Fruit fly (Drosophila melanogaster) whole organism, embryonic: ENCODE data around the gene CG10621.
A peak's percentile ranks its signal among the peaks of the same experiment; 100 is the strongest.

ENCODE experiments used
- Awh ChIP-seq: fragments of 200-800 bp; sonication (Bioruptor generic); IDR thresholded peaks from 2 replicates; pipeline ENCODE4, ENCODE4 v1.3.6; 2022; ENCODE audit warnings: missing biosample characterization, missing genetic modification characterization
- CG10321 ChIP-seq: fragments of 200-800 bp; sonication (Bioruptor generic); IDR thresholded peaks from 2 replicates; pipeline ENCODE4 v1.3.6; 2022; ENCODE audit warnings: missing biosample characterization, missing genetic modification characterization
- CG11504 ChIP-seq: fragments of 200-800 bp; sonication (Bioruptor generic); optimal IDR thresholded peaks from 3 replicates; lab custom pipeline; 2019; ENCODE audit warnings: missing biosample characterization, mild to moderate bottlenecking, missing genetic modification characterization, moderate library complexity
- CG11560 ChIP-seq: fragments of 200-800 bp; sonication (Bioruptor generic); IDR thresholded peaks from 3 replicates; pipeline ENCODE4 v1.3.6; 2022; ENCODE audit warnings: missing biosample characterization, missing genetic modification characterization
- CG12391 ChIP-seq: fragments of 200-800 bp; sonication (Bioruptor generic); optimal IDR thresholded peaks from 3 replicates; lab custom pipeline; 2018; ENCODE audit warnings: missing biosample characterization, mild to moderate bottlenecking, missing genetic modification characterization, moderate library complexity
- CG13296 ChIP-seq: fragments of 200-800 bp; sonication (Bioruptor generic); optimal IDR thresholded peaks from 3 replicates; lab custom pipeline; 2018; ENCODE audit warnings: missing biosample characterization, mild to moderate bottlenecking, missing genetic modification characterization
- CG14710 ChIP-seq: fragments of 200-800 bp; sonication (Bioruptor generic); optimal IDR thresholded peaks from 3 replicates; lab custom pipeline; 2019; ENCODE audit warnings: missing biosample characterization, mild to moderate bottlenecking, missing genetic modification characterization, moderate library complexity
- CG15269 ChIP-seq: fragments of 200-800 bp; sonication (Bioruptor generic); optimal IDR thresholded peaks from 2 replicates; lab custom pipeline; 2018; ENCODE audit warnings: missing biosample characterization, mild to moderate bottlenecking, missing genetic modification characterization, moderate library complexity
- CG15601 ChIP-seq: fragments of 200-800 bp; sonication (Bioruptor generic); optimal IDR thresholded peaks from 3 replicates; lab custom pipeline; 2019; ENCODE audit warnings: missing biosample characterization, mild to moderate bottlenecking, missing genetic modification characterization, moderate library complexity
- CG15696 ChIP-seq: fragments of 200-800 bp; sonication (Bioruptor generic); optimal IDR thresholded peaks from 2 replicates; lab custom pipeline; 2019; ENCODE audit warnings: missing biosample characterization, mild to moderate bottlenecking, missing genetic modification characterization, moderate library complexity
- CG2889 ChIP-seq: fragments of 200-800 bp; sonication (Bioruptor generic); IDR thresholded peaks from 3 replicates; pipeline ENCODE4 v1.3.6; 2022; ENCODE audit warnings: missing biosample characterization, missing genetic modification characterization
- CG3847 ChIP-seq: fragments of 200-800 bp; sonication (Bioruptor generic); IDR thresholded peaks from 2 replicates; pipeline ENCODE4 v1.3.6; 2022; ENCODE audit warnings: missing biosample characterization, missing genetic modification characterization
- CG4328 ChIP-seq: fragments of 200-800 bp; sonication (Bioruptor generic); optimal IDR thresholded peaks from 3 replicates; lab custom pipeline; 2017; ENCODE audit warnings: missing biosample characterization, missing genetic modification reagents, missing genetic modification characterization
- CG6254 ChIP-seq: fragments of 200-800 bp; sonication (Bioruptor generic); optimal IDR thresholded peaks from 3 replicates; lab custom pipeline; 2017; ENCODE audit warnings: mild to moderate bottlenecking, missing biosample characterization, missing genetic modification reagents, missing genetic modification characterization
- CG7786 ChIP-seq: fragments of 200-800 bp; sonication (Bioruptor generic); optimal IDR thresholded peaks from 2 replicates; lab custom pipeline; 2016; ENCODE audit warnings: missing biosample characterization, missing genetic modification characterization
- CG7839 ChIP-seq: fragments of 200-800 bp; sonication (Bioruptor generic); optimal IDR thresholded peaks from 3 replicates; lab custom pipeline; 2018; ENCODE audit warnings: missing biosample characterization, mild to moderate bottlenecking, missing genetic modification characterization, moderate library complexity
- CG8281 ChIP-seq: fragments of 200-800 bp; sonication (Bioruptor generic); optimal IDR thresholded peaks from 2 replicates; lab custom pipeline; 2018; ENCODE audit warnings: missing biosample characterization, mild to moderate bottlenecking, missing genetic modification characterization, moderate library complexity
- CG8388 ChIP-seq: fragments of 200-800 bp; sonication (Bioruptor generic); optimal IDR thresholded peaks from 2 replicates; lab custom pipeline; 2019; ENCODE audit warnings: missing biosample characterization, mild to moderate bottlenecking, missing genetic modification characterization, moderate library complexity
- CG9215 ChIP-seq: fragments of 200-800 bp; sonication (Bioruptor generic); IDR thresholded peaks from 2 replicates; pipeline ENCODE4 v1.3.6; 2022; ENCODE audit warnings: missing biosample characterization, missing genetic modification characterization
- CG9609 ChIP-seq: fragments of 200-800 bp; sonication (Bioruptor generic); optimal IDR thresholded peaks from 3 replicates; lab custom pipeline; 2016; ENCODE audit warnings: missing biosample characterization, missing genetic modification characterization
- CG9876 ChIP-seq: fragments of 200-800 bp; sonication (Bioruptor generic); optimal IDR thresholded peaks from 2 replicates; lab custom pipeline; 2016; ENCODE audit warnings: missing biosample characterization, missing genetic modification characterization
- CkIIα-i1 ChIP-seq: fragments of 200-800 bp; sonication (Bioruptor generic); IDR thresholded peaks from 2 replicates; pipeline ENCODE4 v1.3.6; 2022; ENCODE audit warnings: missing biosample characterization, missing genetic modification characterization
- D19A ChIP-seq: fragments of 200-800 bp; optimal IDR thresholded peaks from 3 replicates; lab custom pipeline; 2019; ENCODE audit warnings: missing biosample characterization, mild to moderate bottlenecking, missing genetic modification characterization, moderate library complexity
- E2f2 ChIP-seq: fragments of 200-800 bp; sonication (Bioruptor generic); IDR thresholded peaks from 2 replicates; pipeline ENCODE4 v1.3.6; 2022; ENCODE audit warnings: missing biosample characterization, missing genetic modification characterization
- Eip74EF ChIP-seq, 2 experiments: fragments of 200-800 bp in 1 of 2; fragments of >200 bp in 1 of 2; sonication (Bioruptor generic) in 1 of 2; optimal IDR thresholded peaks; 2 replicates each; lab custom pipeline; 2017 to 2019; ENCODE audit warnings: missing biosample characterization in 2 of 2, missing genetic modification characterization in 2 of 2, mild to moderate bottlenecking in 1 of 2, moderate library complexity in 1 of 2
- HLH3B ChIP-seq: fragments of 200-800 bp; sonication (Bioruptor generic); IDR thresholded peaks from 2 replicates; pipeline ENCODE4 v1.3.6; 2022; ENCODE audit warnings: missing biosample characterization, missing genetic modification characterization
- NFAT ChIP-seq: fragments of 200-800 bp; sonication (Bioruptor generic); IDR thresholded peaks from 2 replicates; pipeline ENCODE4 v1.3.6; 2022; ENCODE audit warnings: missing biosample characterization, missing genetic modification characterization
- Oli ChIP-seq: fragments of 200-800 bp; sonication (Bioruptor generic); optimal IDR thresholded peaks from 2 replicates; lab custom pipeline; 2018; ENCODE audit warnings: missing biosample characterization, mild to moderate bottlenecking, missing genetic modification characterization, moderate library complexity
- ap ChIP-seq: fragments of 200-800 bp; sonication (Bioruptor generic); IDR thresholded peaks from 2 replicates; pipeline ENCODE4 v1.3.6; 2022; ENCODE audit warnings: missing biosample characterization, missing genetic modification characterization
- ase ChIP-seq: fragments of 200-800 bp; sonication (Bioruptor generic); IDR thresholded peaks from 3 replicates; pipeline ENCODE4 v1.3.6; 2022; ENCODE audit warnings: missing biosample characterization, missing genetic modification characterization
- chm ChIP-seq: fragments of 200-800 bp; sonication (Bioruptor generic); IDR thresholded peaks from 2 replicates; pipeline ENCODE4 v1.3.6; 2022; ENCODE audit warnings: missing biosample characterization, missing genetic modification characterization
- corto ChIP-seq: fragments of 200-800 bp; sonication (Bioruptor generic); optimal IDR thresholded peaks from 2 replicates; lab custom pipeline; 2016; ENCODE audit warnings: missing biosample characterization, mild to moderate bottlenecking, missing genetic modification characterization, moderate library complexity
- dmrt11E ChIP-seq: fragments of 200-800 bp; sonication (Bioruptor generic); optimal IDR thresholded peaks from 3 replicates; lab custom pipeline; 2018; ENCODE audit warnings: missing biosample characterization, mild to moderate bottlenecking, missing genetic modification characterization, moderate library complexity
- dysf ChIP-seq: fragments of 200-800 bp; sonication (Bioruptor generic); IDR thresholded peaks from 3 replicates; pipeline ENCODE4 v1.3.6; 2022; ENCODE audit warnings: missing biosample characterization, missing genetic modification characterization
- eve ChIP-seq, 2 experiments: fragments of >200 bp; optimal IDR thresholded peaks; 2 replicates each; lab custom pipeline; 2017; ENCODE audit warnings: missing biosample characterization in 2 of 2, missing genetic modification characterization in 2 of 2
- gfzf ChIP-seq: fragments of 200-800 bp; sonication (Bioruptor generic); optimal IDR thresholded peaks from 2 replicates; lab custom pipeline; 2016; ENCODE audit warnings: missing biosample characterization, mild to moderate bottlenecking, missing genetic modification characterization, moderate library complexity
- insv ChIP-seq, 2 experiments: fragments of 200-800 bp; sonication (Bioruptor generic); optimal IDR thresholded peaks; 3 replicates each; lab custom pipeline; 2016 to 2018; ENCODE audit warnings: missing biosample characterization in 2 of 2, missing genetic modification characterization in 2 of 2
- nerfin-2 ChIP-seq: fragments of 200-800 bp; sonication (Bioruptor generic); IDR thresholded peaks from 2 replicates; pipeline ENCODE4 v1.3.6; 2022; ENCODE audit warnings: missing biosample characterization, missing genetic modification characterization; ENCODE audit not compliant: partially characterized antibody
- odd ChIP-seq: fragments of 200-800 bp; sonication (Bioruptor generic); optimal IDR thresholded peaks from 2 replicates; lab custom pipeline; 2017; ENCODE audit warnings: missing biosample characterization, mild to moderate bottlenecking, missing genetic modification characterization
- psq ChIP-seq: fragments of 200-800 bp; sonication (Bioruptor generic); optimal IDR thresholded peaks from 2 replicates; lab custom pipeline; 2017; ENCODE audit warnings: missing biosample characterization, missing genetic modification characterization
- pum ChIP-seq: fragments of 200-800 bp; sonication (Bioruptor generic); optimal IDR thresholded peaks from 2 replicates; lab custom pipeline; 2016; ENCODE audit warnings: missing biosample characterization, missing genetic modification characterization
- salm ChIP-seq: fragments of 200-800 bp; sonication (Bioruptor generic); optimal IDR thresholded peaks from 2 replicates; lab custom pipeline; 2018; ENCODE audit warnings: missing biosample characterization, mild to moderate bottlenecking, missing genetic modification characterization
- sc ChIP-seq, 3 experiments: fragments of >200 bp in 2 of 3; fragments of 200-800 bp in 1 of 3; sonication (Bioruptor generic) in 1 of 3; optimal IDR thresholded peaks; 2 replicates in 2 of 3; 3 replicates in 1 of 3; lab custom pipeline; 2017; ENCODE audit warnings: mild to moderate bottlenecking in 1 of 3, missing biosample characterization in 1 of 3, missing genetic modification characterization in 1 of 3, missing genetic modification reagents in 1 of 3
- tin ChIP-seq: fragments of 200-800 bp; sonication (Bioruptor generic); optimal IDR thresholded peaks from 3 replicates; lab custom pipeline; 2016; ENCODE audit warnings: missing biosample characterization, missing genetic modification characterization
- tna ChIP-seq: fragments of 200-800 bp; sonication (Bioruptor generic); IDR thresholded peaks from 2 replicates; pipeline ENCODE4 v1.3.6; 2022; ENCODE audit warnings: missing biosample characterization, missing genetic modification characterization; ENCODE audit not compliant: partially characterized antibody
- ttk ChIP-seq: fragments of 200-800 bp; sonication (Bioruptor generic); IDR thresholded peaks from 2 replicates; pipeline ENCODE4 v2.1.2; 2022; ENCODE audit warnings: missing biosample characterization, missing genetic modification characterization
- unc-4 ChIP-seq: fragments of 200-800 bp; sonication (Bioruptor generic); IDR thresholded peaks from 2 replicates; pipeline ENCODE4 v1.3.6; 2022; ENCODE audit warnings: missing biosample characterization, missing genetic modification characterization; ENCODE audit not compliant: partially characterized antibody
- vvl ChIP-seq: fragments of 200-800 bp; sonication (Bioruptor generic); IDR thresholded peaks from 2 replicates; pipeline ENCODE4 v1.3.6; 2022; ENCODE audit warnings: missing biosample characterization, missing genetic modification characterization

Gene CG10621

DNA sequence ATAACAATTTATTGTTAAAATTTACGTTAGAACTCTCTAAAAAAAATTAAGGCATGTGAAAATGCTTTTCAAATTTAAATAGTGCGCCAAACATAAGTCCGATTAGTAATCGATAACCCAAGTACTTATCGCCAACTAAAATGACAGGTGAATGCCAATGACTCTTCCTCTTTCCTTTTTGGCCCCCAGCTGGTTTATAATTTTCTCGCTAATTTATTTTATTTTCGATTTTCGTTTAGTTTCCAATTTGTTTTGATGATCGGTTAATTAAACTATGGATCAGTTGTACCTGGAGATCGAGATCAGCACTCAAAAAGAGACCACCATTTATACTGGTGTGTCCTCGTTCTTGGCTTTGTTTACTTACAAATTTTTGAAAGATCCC, 5.5 kb downstream of the CG10621 start, which contains the start of gene CG10428 (continued):
- TF ChIP-seq CG7839 (tag; lab: Kevin White, UChicago) (no peak), nerfin-2 (GFP tag; lab: Robert Waterston, UW) (peak; percentile 46; the same call in 1 of the 2 replicates), CG3847 (GFP tag; lab: Robert Waterston, UW) (no peak), eve (GFP tag; optimal IDR thresholded peaks at IDR 0.05; lab: Kevin White, UChicago) (no peak), chm (no peak), CG8281 (tag; lab: Kevin White, UChicago) (no peak), corto (GFP tag; lab: Kevin White, UChicago) (no peak), CG14710 (tag; lab: Kevin White, UChicago) (no peak), Oli (no peak), CG9876 (no peak), unc-4 (GFP tag; lab: Robert Waterston, UW) (peak; percentile 60), NFAT (GFP tag; lab: Robert Waterston, UW) (no peak), CG11504 (tag; lab: Kevin White, UChicago) (no peak), CG9609 (GFP tag; lab: Kevin White, UChicago) (no peak), CkIIα-i1 (GFP tag; lab: Robert Waterston, UW) (no peak), dmrt11E (tag; lab: Kevin White, UChicago) (no peak)

DNA sequence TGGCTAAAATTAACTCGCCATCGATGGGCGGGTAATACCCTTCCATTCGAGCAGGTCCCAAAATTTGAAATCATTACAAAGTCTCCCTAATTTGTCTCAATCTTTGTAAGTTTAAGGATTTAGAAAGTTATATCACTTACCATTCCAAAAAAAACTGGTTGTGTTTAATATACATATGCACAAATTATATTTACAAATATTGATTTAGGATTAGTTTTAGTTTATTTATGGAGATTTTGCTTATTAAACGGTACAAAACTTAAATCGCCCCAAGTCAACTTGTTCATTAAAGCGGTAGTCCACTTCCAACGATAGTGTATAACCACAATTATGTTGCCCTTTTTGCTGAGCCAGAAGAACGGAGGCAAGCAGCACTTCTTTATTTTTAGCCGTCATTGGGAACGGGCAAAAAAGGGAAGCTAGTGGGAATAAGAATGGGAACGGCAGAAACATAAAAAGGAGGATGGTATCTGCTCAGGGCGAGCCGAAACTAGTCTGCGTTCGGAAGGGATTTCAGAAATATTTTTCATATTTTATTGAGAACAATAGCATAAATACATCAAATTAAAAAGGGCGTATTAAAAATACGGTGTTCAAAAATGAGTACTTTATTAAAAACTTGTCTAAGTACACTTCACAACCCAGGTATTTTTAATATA, 6.0 kb downstream of the CG10621 start:
- no peak for TF ChIP-seq CG9215 (GFP tag; lab: Robert Waterston, UW)
- peak; percentile 86 for TF ChIP-seq Oli
- no peak for TF ChIP-seq CG10321
- TF ChIP-seq CG15269 (tag; lab: Kevin White, UChicago), result peak; percentile 40
- peak; percentile 99 for TF ChIP-seq D19A (tag; lab: Kevin White, UChicago)
- TF ChIP-seq CG4328 (GFP tag; lab: Kevin White, UChicago), result peak; percentile 17
- peak; percentile 28 for TF ChIP-seq CG15696 (tag; lab: Kevin White, UChicago)
- peak; percentile 50; the same call in 1 of the 3 replicates for TF ChIP-seq dysf (GFP tag; lab: Robert Waterston, UW)
- peak; percentile 27 for TF ChIP-seq pum (GFP tag; lab: Kevin White, UChicago)
- TF ChIP-seq CG2889 (GFP tag; lab: Robert Waterston, UW), result no peak
- TF ChIP-seq E2f2 (GFP tag; lab: Robert Waterston, UW), result no peak
- TF ChIP-seq CG7786 (GFP tag; lab: Kevin White, UChicago), result peak; percentile 19
- TF ChIP-seq insv (GFP tag; optimal IDR thresholded peaks at IDR 0.05; lab: Kevin White, UChicago), result no peak
- no peak for TF ChIP-seq ttk (GFP tag; lab: Robert Waterston, UW)
- no peak for TF ChIP-seq sc (optimal IDR thresholded peaks at IDR 0.05; lab: Kevin White, UChicago)
- peak; percentile 81 for TF ChIP-seq sc (GFP tag; optimal IDR thresholded peaks at IDR 0.05; lab: Kevin White, UChicago)
- TF ChIP-seq vvl (GFP tag; lab: Robert Waterston, UW), result no peak
- TF ChIP-seq CG13296, result peak; percentile 49
- TF ChIP-seq CG15601 (tag; lab: Kevin White, UChicago), result peak; percentile 85
- no peak for TF ChIP-seq CG11560 (tag; lab: Robert Waterston, UW)
- TF ChIP-seq psq (GFP tag; lab: Kevin White, UChicago), result peak; percentile 48
- no peak for TF ChIP-seq gfzf (GFP tag; lab: Kevin White, UChicago)
- TF ChIP-seq salm (tag; lab: Kevin White, UChicago), result peak; percentile 70
- 0 out of 2 replicates have a peak, but pooled peaks have one; percentile 3 for TF ChIP-seq ap
- TF ChIP-seq Awh (GFP tag; lab: Robert Waterston, UW), result no peak; the same call in 1 of the 2 replicates
- peak; percentile 90 for TF ChIP-seq CG12391 (tag; lab: Kevin White, UChicago)
- TF ChIP-seq ase, result no peak
- peak; percentile 75 for TF ChIP-seq CG8388 (GFP tag; lab: Kevin White, UChicago)
- TF ChIP-seq tin, result peak; percentile 25
- peak; percentile 57 for TF ChIP-seq CG6254 (GFP tag; lab: Kevin White, UChicago)
- TF ChIP-seq Eip74EF (GFP tag; optimal IDR thresholded peaks at IDR 0.05; lab: Kevin White, UChicago), result peak in 1 of 2 experiments; percentile 57
- TF ChIP-seq odd (GFP tag; lab: Kevin White, UChicago), result peak; percentile 66
- peak; percentile 49; the same call in 1 of the 2 replicates for TF ChIP-seq HLH3B (GFP tag; lab: Robert Waterston, UW)
- no peak for TF ChIP-seq tna (GFP tag; lab: Robert Waterston, UW)
